Worm (Caenorhabditis elegans): Measurements from ENCODE around the gene srab-7.

DNA sequence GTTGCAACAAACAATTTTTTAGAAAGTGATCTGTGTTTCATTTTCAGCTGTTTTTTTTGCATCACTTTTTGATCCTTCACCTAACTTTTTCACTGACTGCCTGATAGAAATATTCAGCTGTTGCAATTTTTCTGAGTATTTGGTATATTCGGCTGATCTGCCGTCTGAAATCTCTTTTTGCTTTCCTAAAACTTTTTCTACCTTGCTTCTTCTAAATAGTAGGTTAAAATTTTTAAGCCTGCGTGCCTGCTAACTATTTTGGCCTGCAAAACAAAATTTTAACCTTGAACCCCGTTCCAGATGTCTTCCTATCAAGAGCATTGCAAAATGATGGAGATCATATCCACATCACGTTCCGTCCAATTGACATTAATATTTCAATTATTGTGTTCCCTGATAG lies 21.2 kb upstream of the srab-7 start, which contains the start of gene srab-8:
- no peak for TF ChIP-seq swsn-7 (tag; optimal IDR thresholded peaks at IDR 0.05)
- no peak for TF ChIP-seq fos-1 (tag; optimal IDR thresholded peaks at IDR 0.05)
- no peak for TF ChIP-seq nhr-20 (tag; optimal IDR thresholded peaks at IDR 0.05)
- no peak for TF ChIP-seq aly-2 (tag; optimal IDR thresholded peaks at IDR 0.05)
- no peak for TF ChIP-seq mep-1 (tag; optimal IDR thresholded peaks at IDR 0.05)
